Fruit fly (Drosophila melanogaster) whole organism, wandering third instar larva: ENCODE results near the gene Acp26Aa.

Source experiments
- Abd-B ChIP-seq: fragments of >200 bp; optimal IDR thresholded peaks from 2 replicates; lab custom pipeline; 2017; ENCODE audit warnings: missing biosample characterization, missing genetic modification characterization
- CG32264 ChIP-seq: fragments of 200-800 bp; sonication (Bioruptor generic); optimal IDR thresholded peaks from 2 replicates; lab custom pipeline; 2016; ENCODE audit warnings: missing biosample characterization, missing genetic modification characterization
- CG9705 ChIP-seq: fragments of 200-800 bp; sonication (Bioruptor generic); optimal IDR thresholded peaks from 2 replicates; lab custom pipeline; 2018; ENCODE audit warnings: missing biosample characterization, mild to moderate bottlenecking, missing genetic modification characterization
- Dfd ChIP-seq: fragments of >200 bp; optimal IDR thresholded peaks from 2 replicates; lab custom pipeline; 2017; ENCODE audit warnings: missing biosample characterization, missing genetic modification characterization
- Dif ChIP-seq: fragments of 200-275, 200-300 bp; sonication (Bioruptor generic); optimal IDR thresholded peaks from 2 replicates; lab custom pipeline; 2018; ENCODE audit warnings: missing biosample characterization, missing genetic modification characterization; ENCODE audit not compliant: partially characterized antibody
- GATAd ChIP-seq: sonication (Bioruptor generic); optimal IDR thresholded peaks from 2 replicates; lab custom pipeline; 2016; ENCODE audit warnings: missing biosample characterization, missing genetic modification characterization
- HLH106 ChIP-seq: fragments of 200-800 bp; optimal IDR thresholded peaks from 3 replicates; lab custom pipeline; 2019; ENCODE audit warnings: missing biosample characterization, mild to moderate bottlenecking, missing genetic modification characterization, moderate library complexity
- Hnf4 ChIP-seq: fragments of 200-800 bp; sonication (Bioruptor generic); optimal IDR thresholded peaks from 2 replicates; lab custom pipeline; 2016; ENCODE audit warnings: missing biosample characterization, mild to moderate bottlenecking, missing genetic modification characterization
- Hr78 ChIP-seq: fragments of >200 bp; optimal IDR thresholded peaks from 2 replicates; lab custom pipeline; 2017; ENCODE audit warnings: missing biosample characterization, missing genetic modification characterization
- Hr83 ChIP-seq: fragments of 200-300 bp; sonication (Bioruptor generic); optimal IDR thresholded peaks from 2 replicates; lab custom pipeline; 2016; ENCODE audit warnings: missing biosample characterization, mild to moderate bottlenecking, missing genetic modification characterization, moderate library complexity; ENCODE audit not compliant: poor library complexity, severe bottlenecking
- Jra ChIP-seq: sonication (Bioruptor generic); optimal IDR thresholded peaks from 2 replicates; lab custom pipeline; 2016; ENCODE audit warnings: missing biosample characterization, missing genetic modification characterization
- Mio ChIP-seq: sonication (Bioruptor generic); optimal IDR thresholded peaks from 2 replicates; lab custom pipeline; 2016; ENCODE audit warnings: missing biosample characterization, missing genetic modification characterization
- Myc ChIP-seq: fragments of >200 bp; optimal IDR thresholded peaks from 2 replicates; lab custom pipeline; 2017
- N ChIP-seq: fragments of >200 bp; optimal IDR thresholded peaks from 2 replicates; lab custom pipeline; 2018; ENCODE audit warnings: missing biosample characterization, missing external identifiers, missing genetic modification characterization
- OdsH ChIP-seq: fragments of 200-800 bp; sonication (Bioruptor generic); optimal IDR thresholded peaks from 2 replicates; lab custom pipeline; 2016; ENCODE audit warnings: missing biosample characterization, mild to moderate bottlenecking, missing genetic modification characterization
- Rel ChIP-seq, 2 experiments: fragments of 200-800 bp; sonication (Bioruptor generic) in 1 of 2; optimal IDR thresholded peaks; 2 replicates in 1 of 2; 3 replicates in 1 of 2; lab custom pipeline; 2016 to 2019; ENCODE audit warnings: mild to moderate bottlenecking in 2 of 2, missing biosample characterization in 2 of 2, missing genetic modification characterization in 2 of 2, moderate library complexity in 1 of 2
- Sp1 ChIP-seq: fragments of 200-800 bp; sonication (Bioruptor generic); optimal IDR thresholded peaks from 3 replicates; lab custom pipeline; 2019; ENCODE audit warnings: missing biosample characterization, mild to moderate bottlenecking, missing genetic modification characterization, moderate library complexity
- Vsx2 ChIP-seq: fragments of 200-300, 225-300 bp; sonication (Bioruptor generic); optimal IDR thresholded peaks from 2 replicates; lab custom pipeline; 2018; ENCODE audit warnings: missing biosample characterization, missing genetic modification characterization; ENCODE audit not compliant: partially characterized antibody
- br ChIP-seq: fragments of 200-800 bp; sonication (Bioruptor generic); optimal IDR thresholded peaks from 2 replicates; lab custom pipeline; 2016; ENCODE audit warnings: missing biosample characterization, missing genetic modification characterization
- brk ChIP-seq: fragments of 200-800 bp; sonication (Bioruptor generic); optimal IDR thresholded peaks from 2 replicates; lab custom pipeline; 2016; ENCODE audit warnings: missing biosample characterization, mild to moderate bottlenecking, missing genetic modification characterization
- dl ChIP-seq, 2 experiments: fragments of 175-275, 200-275 bp in 1 of 2; fragments of 200-275 bp in 1 of 2; sonication (Bioruptor generic); optimal IDR thresholded peaks; lab custom pipeline; 2018; ENCODE audit warnings: mild to moderate bottlenecking in 2 of 2, missing biosample characterization in 2 of 2, missing genetic modification characterization in 2 of 2, moderate library complexity in 2 of 2; ENCODE audit not compliant: partially characterized antibody in 2 of 2, insufficient read depth in 1 of 2
- dmrt93B ChIP-seq: fragments of 200-800 bp; sonication (Bioruptor generic); optimal IDR thresholded peaks from 2 replicates; lab custom pipeline; 2018; ENCODE audit warnings: missing biosample characterization, mild to moderate bottlenecking, missing genetic modification characterization
- dsf ChIP-seq: sonication (Bioruptor generic); optimal IDR thresholded peaks from 2 replicates; lab custom pipeline; 2016; ENCODE audit warnings: missing biosample characterization, missing genetic modification characterization, borderline replicate concordance
- ey ChIP-seq: fragments of 200-800 bp; sonication (Bioruptor generic); optimal IDR thresholded peaks from 2 replicates; lab custom pipeline; 2016; ENCODE audit warnings: missing biosample characterization, missing genetic modification characterization
- foxo ChIP-seq, 2 experiments: fragments of 200-800 bp; sonication (Bioruptor generic); optimal IDR thresholded peaks; 2 replicates in 1 of 2; 3 replicates in 1 of 2; lab custom pipeline; 2016 to 2017; ENCODE audit warnings: missing biosample characterization in 2 of 2, missing genetic modification characterization in 2 of 2
- fru ChIP-seq: fragments of 200-800 bp; sonication (Bioruptor generic); optimal IDR thresholded peaks from 3 replicates; lab custom pipeline; 2016; ENCODE audit warnings: missing biosample characterization, mild to moderate bottlenecking, missing genetic modification characterization
- h ChIP-seq: fragments of 200-800 bp; sonication (Bioruptor generic); optimal IDR thresholded peaks from 3 replicates; lab custom pipeline; 2016; ENCODE audit warnings: missing biosample characterization, mild to moderate bottlenecking, missing genetic modification characterization
- jim ChIP-seq: fragments of 175-275, 200-325 bp; sonication (Bioruptor generic); optimal IDR thresholded peaks from 2 replicates; lab custom pipeline; 2016; ENCODE audit warnings: missing biosample characterization, mild to moderate bottlenecking, missing genetic modification characterization
- lola ChIP-seq: fragments of >200 bp; optimal IDR thresholded peaks from 2 replicates; lab custom pipeline; 2017; ENCODE audit warnings: missing biosample characterization, missing genetic modification characterization
- pan ChIP-seq: fragments of >200 bp; optimal IDR thresholded peaks from 2 replicates; lab custom pipeline; 2017
- psq ChIP-seq: fragments of 200-800 bp; sonication (Bioruptor generic); optimal IDR thresholded peaks from 3 replicates; lab custom pipeline; 2017; ENCODE audit warnings: missing biosample characterization, mild to moderate bottlenecking, missing genetic modification characterization, moderate library complexity
- rgr ChIP-seq: fragments of 200-800 bp; sonication (Bioruptor generic); optimal IDR thresholded peaks from 3 replicates; lab custom pipeline; 2016; ENCODE audit warnings: missing biosample characterization, mild to moderate bottlenecking, missing genetic modification characterization
- sage ChIP-seq: fragments of 200-800 bp; sonication (Bioruptor generic); optimal IDR thresholded peaks from 2 replicates; lab custom pipeline; 2016; ENCODE audit warnings: missing biosample characterization, mild to moderate bottlenecking, missing genetic modification characterization
- sv ChIP-seq: fragments of 200-800 bp; sonication (Bioruptor generic); optimal IDR thresholded peaks from 3 replicates; lab custom pipeline; 2016; ENCODE audit warnings: missing biosample characterization, missing genetic modification characterization
- tai ChIP-seq: sonication (Bioruptor generic); optimal IDR thresholded peaks from 2 replicates; lab custom pipeline; 2016; ENCODE audit warnings: missing biosample characterization, missing genetic modification characterization
- usp ChIP-seq: fragments of >200 bp; optimal IDR thresholded peaks from 2 replicates; lab custom pipeline; 2017; ENCODE audit warnings: missing biosample characterization, missing genetic modification characterization
- woc ChIP-seq: sonication (Bioruptor generic); optimal IDR thresholded peaks from 2 replicates; lab custom pipeline; 2016; ENCODE audit warnings: missing biosample characterization, mild to moderate bottlenecking, missing genetic modification characterization

Gene Acp26Aa

dm6 chr2L:5904585-5904984 lies 10.9 kb upstream of the Acp26Aa start, which contains the start of gene CG9021:
Gene CG9021 (minus strand): TSS chr2L:5904689.
- peak; percentile 76 for TF ChIP-seq rgr (GFP tag; lab: Kevin White, UChicago)
- no peak for TF ChIP-seq N (GFP tag; lab: Kevin White, UChicago)
- TF ChIP-seq dmrt93B: peak; percentile 49
- TF ChIP-seq ey (GFP tag; lab: Kevin White, UChicago): peak; percentile 21
- no peak for TF ChIP-seq jim (GFP tag; lab: Kevin White, UChicago)
- TF ChIP-seq foxo (GFP tag; optimal IDR thresholded peaks at IDR 0.05; lab: Kevin White, UChicago): peak in 1 of 2 experiments; percentile 52
- TF ChIP-seq Abd-B (GFP tag; lab: Kevin White, UChicago): no peak
- TF ChIP-seq lola (GFP tag; lab: Kevin White, UChicago): no peak
- peak; percentile 63 for TF ChIP-seq CG9705 (GFP tag; lab: Kevin White, UChicago)
- peak; percentile 91 for TF ChIP-seq Hr83 (GFP tag; lab: Kevin White, UChicago)
- no peak for TF ChIP-seq brk
- TF ChIP-seq GATAd (GFP tag; lab: Kevin White, UChicago): peak; percentile 27
- TF ChIP-seq h (GFP tag; lab: Kevin White, UChicago): peak; percentile 69
- no peak for TF ChIP-seq Hr78 (GFP tag; lab: Kevin White, UChicago)
- no peak for TF ChIP-seq woc
- TF ChIP-seq Vsx2 (GFP tag; lab: Kevin White, UChicago): no peak
- no peak for TF ChIP-seq Dfd
- peak; percentile 49 for TF ChIP-seq Sp1 (GFP tag; lab: Kevin White, UChicago)
- no peak for TF ChIP-seq sv
- no peak for TF ChIP-seq usp
- peak; percentile 32 for TF ChIP-seq HLH106 (tag; lab: Kevin White, UChicago)
- peak; percentile 32 for TF ChIP-seq CG32264 (GFP tag; lab: Kevin White, UChicago)
- TF ChIP-seq fru (GFP tag; lab: Kevin White, UChicago): peak; percentile 30
- TF ChIP-seq Myc (lab: Kevin White, UChicago): no peak
- TF ChIP-seq pan: no peak
- peak; percentile 48 for TF ChIP-seq psq (GFP tag; lab: Kevin White, UChicago)
- peak; percentile 88 for TF ChIP-seq Hnf4
- peak; percentile 76 for TF ChIP-seq br (GFP tag; lab: Kevin White, UChicago)
- TF ChIP-seq dsf (GFP tag; lab: Kevin White, UChicago): peak; percentile 54
- no peak for TF ChIP-seq Rel (GFP tag; optimal IDR thresholded peaks at IDR 0.05; lab: Kevin White, UChicago)
- no peak for TF ChIP-seq Rel (tag; optimal IDR thresholded peaks at IDR 0.05; lab: Kevin White, UChicago)
- peak; percentile 71 for TF ChIP-seq OdsH
- TF ChIP-seq Jra: peak; percentile 51
- TF ChIP-seq tai (GFP tag; lab: Kevin White, UChicago): peak; percentile 87
- no peak for TF ChIP-seq dl (GFP tag; optimal IDR thresholded peaks at IDR 0.05; lab: Kevin White, UChicago; ENCODE audit: insufficient read depth in 1 of 2, partially characterized antibody in 2 of 2)

dm6 chr2L:5902898-5903297 lies 9.2 kb upstream of the Acp26Aa start:
- TF ChIP-seq HLH106 (tag; lab: Kevin White, UChicago) (no peak), pan (no peak)

- TF ChIP-seq lola (GFP tag; lab: Kevin White, UChicago): no peak
- no peak for TF ChIP-seq Mio (GFP tag; lab: Kevin White, UChicago)
- no peak for TF ChIP-seq br (GFP tag; lab: Kevin White, UChicago)
- TF ChIP-seq CG32264 (GFP tag; lab: Kevin White, UChicago): no peak
- no peak for TF ChIP-seq pan
- TF ChIP-seq Dif: no peak
These were observed 7.9 kb upstream of the Acp26Aa start for dm6 chr2L:5901553-5901952.

dm6 chr2L:5899170-5899708 lies 5.5 kb upstream of the Acp26Aa start:
- TF ChIP-seq Hnf4 (no peak), pan (no peak), sage (no peak), Hr78 (GFP tag; lab: Kevin White, UChicago) (no peak)
